Fruit fly (Drosophila melanogaster): ENCODE data around the gene LeuRS.
A peak's percentile ranks its signal among the peaks of the same experiment; 100 is the strongest.

The LeuRS gene

dm6 chr2L:3532973-3533525 lies 18.6 kb upstream of the LeuRS start (continued):
- TF ChIP-seq caup (GFP tag; optimal IDR thresholded peaks at IDR 0.05; ENCODE audit: severe bottlenecking) (no peak), CG7963 (GFP tag; IDR thresholded peaks at IDR 0.05; ENCODE audit: partially characterized antibody) (no peak), CG12942 (GFP tag; optimal IDR thresholded peaks at IDR 0.05) (peak; percentile 28), CG17612 (GFP tag; IDR thresholded peaks at IDR 0.05) (no peak), Adf1 (GFP tag; IDR thresholded peaks at IDR 0.05) (no peak), Vsx1 (GFP tag; optimal IDR thresholded peaks at IDR 0.05) (no peak), CG12744 (GFP tag; optimal IDR thresholded peaks at IDR 0.05) (no peak), Antp (GFP tag; optimal IDR thresholded peaks at IDR 0.05) (peak; percentile 70), Elba2 (GFP tag; optimal IDR thresholded peaks at IDR 0.05) (peak; percentile 76), Hmr (GFP tag; optimal IDR thresholded peaks at IDR 0.05) (no peak), CG1792 (GFP tag; optimal IDR thresholded peaks at IDR 0.05) (peak; percentile 21), her (GFP tag; optimal IDR thresholded peaks at IDR 0.05) (peak; percentile 15), Nf-YA (GFP tag; IDR thresholded peaks at IDR 0.05) (no peak), CG15514 (GFP tag; optimal IDR thresholded peaks at IDR 0.05) (no peak), Hmx (GFP tag; optimal IDR thresholded peaks at IDR 0.05) (no peak), CG9876 (GFP tag; optimal IDR thresholded peaks at IDR 0.05) (peak; percentile 31), CG13424 (tag; optimal IDR thresholded peaks at IDR 0.05) (peak; percentile 4), Taf1 (GFP tag; IDR thresholded peaks at IDR 0.05) (no peak), CG31441 (GFP tag; IDR thresholded peaks at IDR 0.05) (peak; percentile 52; the same call in 1 of the 2 replicates), NC2α (GFP tag; optimal IDR thresholded peaks at IDR 0.05) (no peak), CG7357 (GFP tag; IDR thresholded peaks at IDR 0.05) (peak; percentile 41; the same call in 1 of the 3 replicates), nau (GFP tag; optimal IDR thresholded peaks at IDR 0.05) (no peak), Ptx1 (GFP tag; IDR thresholded peaks at IDR 0.05) (peak; percentile 49), CG6254 (GFP tag; optimal IDR thresholded peaks at IDR 0.05) (peak; percentile 50), CG4730 (GFP tag; IDR thresholded peaks at IDR 0.05) (peak; percentile 37; the same call in 1 of the 2 replicates), bowl (GFP tag; IDR thresholded peaks at IDR 0.05) (no peak), disco-r (GFP tag; optimal IDR thresholded peaks at IDR 0.05) (no peak), CG3065 (GFP tag; optimal IDR thresholded peaks at IDR 0.05) (peak; percentile 34), klu (GFP tag; IDR thresholded peaks at IDR 0.05) (no peak), CG4404 (GFP tag; IDR thresholded peaks at IDR 0.05) (peak; percentile 85), gt (GFP tag; IDR thresholded peaks at IDR 0.05) (no peak), E2f2 (GFP tag; IDR thresholded peaks at IDR 0.05) (no peak; the same call in 1 of the 2 replicates), CG18599 (GFP tag; optimal IDR thresholded peaks at IDR 0.05) (no peak), CG7786 (GFP tag; optimal IDR thresholded peaks at IDR 0.05) (peak; percentile 51), CG18764 (GFP tag; optimal IDR thresholded peaks at IDR 0.05) (no peak), HLH4C (GFP tag; IDR thresholded peaks at IDR 0.05; ENCODE audit: partially characterized antibody) (no peak), sima (GFP tag; optimal IDR thresholded peaks at IDR 0.05) (no peak), CG2889 (GFP tag; IDR thresholded peaks at IDR 0.05) (no peak), vfl (GFP tag; optimal IDR thresholded peaks at IDR 0.05) (no peak), CG4360 (GFP tag; IDR thresholded peaks at IDR 0.05) (0 out of 2 replicates have a peak, but pooled peaks have one; percentile 7), Dll (GFP tag; IDR thresholded peaks at IDR 0.05; ENCODE audit: partially characterized antibody) (no peak), CG13894 (tag; optimal IDR thresholded peaks at IDR 0.05) (no peak), phol (tag; optimal IDR thresholded peaks at IDR 0.05) (peak; percentile 66), ttk (GFP tag; IDR thresholded peaks at IDR 0.05) (0 out of 2 replicates have a peak, but pooled peaks have one; percentile 35), nerfin-1 (tag; optimal IDR thresholded peaks at IDR 0.05) (peak; percentile 11), C15 (GFP tag; IDR thresholded peaks at IDR 0.05) (no peak), tx (GFP tag; optimal IDR thresholded peaks at IDR 0.05) (peak; percentile 25), z (GFP tag; IDR thresholded peaks at IDR 0.05) (no peak), HLH3B (GFP tag; IDR thresholded peaks at IDR 0.05) (no peak), CHES-1-like (GFP tag; optimal IDR thresholded peaks at IDR 0.05) (peak; percentile 4), kay (GFP tag; optimal IDR thresholded peaks at IDR 0.05) (no peak)
